Worm (Caenorhabditis elegans) whole organism, L3 larva: ENCODE data around the gene lin-31.

Source experiments
- R02D3.7 ChIP-seq: fragments of 150-350 bp; optimal IDR thresholded peaks from 2 replicates; lab custom pipeline; 2014; ENCODE audit warnings: missing biosample characterization, missing genetic modification characterization
- ZK546.5 ChIP-seq: sonication (generic microtip); optimal IDR thresholded peaks from 2 replicates; lab custom pipeline; 2017; ENCODE audit warnings: missing biosample characterization, missing genetic modification characterization
- aly-2 ChIP-seq: fragments of 150-350 bp; optimal IDR thresholded peaks from 2 replicates; lab custom pipeline; 2014; ENCODE audit warnings: missing biosample characterization, missing genetic modification characterization
- ama-1 ChIP-seq: fragments of 150-350 bp; optimal IDR thresholded peaks from 2 replicates; lab custom pipeline; 2018
- ceh-16 ChIP-seq: sonication (generic microtip); optimal IDR thresholded peaks from 2 replicates; lab custom pipeline; 2017; ENCODE audit warnings: missing biosample characterization, missing genetic modification characterization
- ceh-28 ChIP-seq: fragments of 150-350 bp; optimal IDR thresholded peaks from 2 replicates; lab custom pipeline; 2014; ENCODE audit warnings: missing biosample characterization, missing genetic modification reagents, missing genetic modification characterization
- ceh-82 ChIP-seq: fragments of 150-350 bp; optimal IDR thresholded peaks from 2 replicates; lab custom pipeline; 2014; ENCODE audit warnings: missing biosample characterization, missing genetic modification characterization
- ceh-9 ChIP-seq: sonication (generic microtip); optimal IDR thresholded peaks from 2 replicates; lab custom pipeline; 2018; ENCODE audit warnings: missing biosample characterization, missing genetic modification characterization
- daf-12 ChIP-seq: fragments of 150-350 bp; optimal IDR thresholded peaks from 2 replicates; lab custom pipeline; 2014; ENCODE audit warnings: missing biosample characterization, missing genetic modification reagents, missing genetic modification characterization
- egl-27 ChIP-seq: sonication (generic microtip); optimal IDR thresholded peaks from 4 replicates; lab custom pipeline; 2017; ENCODE audit warnings: missing biosample characterization, missing genetic modification reagents, missing genetic modification characterization
- egl-5 ChIP-seq: fragments of 150-350 bp; optimal IDR thresholded peaks from 2 replicates; lab custom pipeline; 2017; ENCODE audit warnings: missing biosample characterization, missing genetic modification reagents, missing genetic modification characterization, inconsistent platforms
- elt-1 ChIP-seq: fragments of 150-350 bp; optimal IDR thresholded peaks from 2 replicates; lab custom pipeline; 2014; ENCODE audit warnings: missing biosample characterization, missing genetic modification characterization
- elt-2 ChIP-seq: sonication (generic microtip); optimal IDR thresholded peaks from 2 replicates; lab custom pipeline; 2016; ENCODE audit warnings: missing genetic modification reagents, mild to moderate bottlenecking, missing genetic modification characterization, missing compliant biosample characterization
- elt-3 ChIP-seq, 3 experiments: fragments of 150-350 bp in 1 of 3; sonication (generic microtip) in 2 of 3; optimal IDR thresholded peaks; 2 replicates in 2 of 3; 4 replicates in 1 of 3; lab custom pipeline; 2014 to 2017; ENCODE audit warnings: missing biosample characterization in 3 of 3, missing genetic modification characterization in 3 of 3
- eor-1 ChIP-seq, 2 experiments: fragments of 150-350 bp; optimal IDR thresholded peaks; 2 replicates each; lab custom pipeline; 2014 to 2018; ENCODE audit warnings: missing biosample characterization in 2 of 2, missing genetic modification characterization in 2 of 2
- fkh-10 ChIP-seq: sonication (generic microtip); optimal IDR thresholded peaks from 2 replicates; lab custom pipeline; 2017; ENCODE audit warnings: missing biosample characterization, missing genetic modification reagents, missing genetic modification characterization
- fkh-2 ChIP-seq: fragments of 150-350 bp; optimal IDR thresholded peaks from 2 replicates; lab custom pipeline; 2014; ENCODE audit warnings: missing biosample characterization, missing genetic modification reagents, missing genetic modification characterization
- fos-1 ChIP-seq: fragments of 150-350 bp; optimal IDR thresholded peaks from 2 replicates; lab custom pipeline; 2014; ENCODE audit warnings: missing biosample characterization, missing genetic modification characterization
- hmg-11 ChIP-seq: sonication (generic microtip); optimal IDR thresholded peaks from 2 replicates; lab custom pipeline; 2016; ENCODE audit warnings: missing genetic modification characterization, missing compliant biosample characterization
- jun-1 ChIP-seq: fragments of 150-350 bp; optimal IDR thresholded peaks from 2 replicates; lab custom pipeline; 2014; ENCODE audit warnings: missing biosample characterization, missing genetic modification reagents, missing genetic modification characterization
- lin-15B ChIP-seq: fragments of 150-350 bp; optimal IDR thresholded peaks from 2 replicates; lab custom pipeline; 2014; ENCODE audit warnings: missing biosample characterization, missing genetic modification characterization
- lin-39 ChIP-seq: fragments of 150-350 bp; optimal IDR thresholded peaks from 2 replicates; lab custom pipeline; 2018; ENCODE audit warnings: missing biosample characterization, missing genetic modification reagents, missing genetic modification characterization
- lsy-12 ChIP-seq: sonication (generic microtip); optimal IDR thresholded peaks from 2 replicates; lab custom pipeline; 2016; ENCODE audit warnings: mild to moderate bottlenecking, missing genetic modification characterization, missing compliant biosample characterization
- mdl-1 ChIP-seq: fragments of 150-350 bp; optimal IDR thresholded peaks from 2 replicates; lab custom pipeline; 2014; ENCODE audit warnings: missing biosample characterization, missing genetic modification characterization
- mml-1 ChIP-seq: fragments of 150-350 bp; sonication (generic microtip); optimal IDR thresholded peaks from 3 replicates; lab custom pipeline; 2014; ENCODE audit warnings: missing biosample characterization, missing genetic modification characterization
- nfya-1 ChIP-seq: sonication (generic microtip); optimal IDR thresholded peaks from 2 replicates; lab custom pipeline; 2017; ENCODE audit warnings: missing genetic modification characterization, mild to moderate bottlenecking, missing compliant biosample characterization, antibody characterized with exemption, moderate library complexity; ENCODE audit not compliant: insufficient read depth
- nhr-11 ChIP-seq: fragments of 150-350 bp; optimal IDR thresholded peaks from 2 replicates; lab custom pipeline; 2014; ENCODE audit warnings: missing biosample characterization, missing genetic modification characterization
- nhr-23 ChIP-seq: fragments of 150-350 bp; optimal IDR thresholded peaks from 2 replicates; lab custom pipeline; 2014; ENCODE audit warnings: missing biosample characterization, missing genetic modification reagents, missing genetic modification characterization
- nhr-237 ChIP-seq: fragments of 150-350 bp; optimal IDR thresholded peaks from 2 replicates; lab custom pipeline; 2014; ENCODE audit warnings: missing biosample characterization, missing genetic modification characterization
- nhr-25 ChIP-seq: sonication (generic microtip); optimal IDR thresholded peaks from 2 replicates; lab custom pipeline; 2017; ENCODE audit warnings: missing biosample characterization, missing genetic modification characterization
- nhr-28 ChIP-seq: fragments of 150-350 bp; optimal IDR thresholded peaks from 2 replicates; lab custom pipeline; 2014; ENCODE audit warnings: missing biosample characterization, missing genetic modification characterization
- nhr-43 ChIP-seq: sonication (generic microtip); optimal IDR thresholded peaks from 2 replicates; lab custom pipeline; 2016; ENCODE audit warnings: mild to moderate bottlenecking, missing genetic modification characterization, missing compliant biosample characterization; ENCODE audit not compliant: poor library complexity, severe bottlenecking
- nhr-67 ChIP-seq: fragments of 150-350 bp; optimal IDR thresholded peaks from 2 replicates; lab custom pipeline; 2014; ENCODE audit warnings: missing biosample characterization, missing genetic modification characterization
- nhr-76 ChIP-seq: fragments of 150-350 bp; sonication (generic microtip); optimal IDR thresholded peaks from 5 replicates; lab custom pipeline; 2014; ENCODE audit warnings: missing biosample characterization, missing genetic modification characterization
- nhr-77 ChIP-seq: fragments of 150-350 bp; optimal IDR thresholded peaks from 2 replicates; lab custom pipeline; 2014; ENCODE audit warnings: missing biosample characterization, missing genetic modification characterization
- pha-4 ChIP-seq: fragments of 150-350 bp; optimal IDR thresholded peaks from 2 replicates; lab custom pipeline; 2014; ENCODE audit warnings: missing biosample characterization, missing genetic modification reagents, missing genetic modification characterization
- pqm-1 ChIP-seq: fragments of 150-350 bp; optimal IDR thresholded peaks from 2 replicates; lab custom pipeline; 2017; ENCODE audit warnings: missing biosample characterization, missing genetic modification characterization, inconsistent platforms
- sea-2 ChIP-seq: fragments of 150-350 bp; sonication (generic microtip); optimal IDR thresholded peaks from 4 replicates; lab custom pipeline; 2014; ENCODE audit warnings: missing biosample characterization, missing genetic modification reagents, missing genetic modification characterization
- skn-1 ChIP-seq: fragments of 150-350 bp; optimal IDR thresholded peaks from 2 replicates; lab custom pipeline; 2014; ENCODE audit warnings: missing biosample characterization, missing genetic modification characterization
- snpc-4 ChIP-seq: fragments of 150-350 bp; optimal IDR thresholded peaks from 2 replicates; lab custom pipeline; 2014; ENCODE audit warnings: missing biosample characterization, missing genetic modification characterization
- tbx-2 ChIP-seq: sonication (generic microtip); optimal IDR thresholded peaks from 2 replicates; lab custom pipeline; 2016; ENCODE audit warnings: mild to moderate bottlenecking, missing genetic modification characterization, missing compliant biosample characterization
- unc-39 ChIP-seq: sonication (generic microtip); optimal IDR thresholded peaks from 4 replicates; lab custom pipeline; 2017; ENCODE audit warnings: missing biosample characterization, missing genetic modification characterization
- unc-62 ChIP-seq: fragments of 150-350 bp; sonication (generic microtip); optimal IDR thresholded peaks from 4 replicates; lab custom pipeline; 2014; ENCODE audit warnings: missing biosample characterization, missing genetic modification reagents, missing genetic modification characterization
- zag-1 ChIP-seq: fragments of 150-350 bp; optimal IDR thresholded peaks from 2 replicates; lab custom pipeline; 2014; ENCODE audit warnings: missing biosample characterization, missing genetic modification characterization
- ztf-11 ChIP-seq: fragments of 150-350 bp; optimal IDR thresholded peaks from 2 replicates; lab custom pipeline; 2014; ENCODE audit warnings: missing biosample characterization, missing genetic modification characterization
- ztf-4 ChIP-seq: fragments of 150-350 bp; optimal IDR thresholded peaks from 2 replicates; lab custom pipeline; 2014; ENCODE audit warnings: missing biosample characterization, missing genetic modification characterization

Gene lin-31

DNA sequence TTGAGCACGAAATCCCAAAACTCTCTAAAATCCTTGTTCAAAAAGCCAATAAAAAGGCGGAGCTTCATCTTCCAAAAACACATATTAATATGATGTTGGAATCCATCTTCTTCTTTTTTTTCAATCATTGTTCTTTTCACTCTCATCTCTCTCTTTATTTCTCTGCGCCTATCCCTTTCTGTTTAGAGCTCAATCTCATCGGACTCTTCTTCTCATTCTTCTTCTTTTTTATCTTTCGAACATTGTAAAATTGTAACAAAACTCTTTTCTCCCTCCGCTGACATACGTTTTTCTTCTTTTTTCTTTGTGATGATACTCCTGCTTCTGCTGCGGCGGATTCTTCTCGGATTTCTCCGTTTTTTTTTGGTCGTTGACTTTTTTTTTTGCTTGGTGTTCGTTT is 25.6 kb upstream of the lin-31 start:
- TF ChIP-seq ama-1, result no peak
- no peak for TF ChIP-seq pha-4
- no peak for TF ChIP-seq mml-1 (tag; lab: Kevin White, UChicago)
- no peak for TF ChIP-seq ztf-11 (tag; lab: Kevin White, UChicago)
- TF ChIP-seq snpc-4 (tag; lab: Kevin White, UChicago), result peak; percentile 38
- TF ChIP-seq nhr-28 (tag; lab: Kevin White, UChicago), result no peak
- no peak for TF ChIP-seq elt-3 (tag; optimal IDR thresholded peaks at IDR 0.05; lab: Kevin White, UChicago)
- TF ChIP-seq egl-5 (tag; lab: Kevin White, UChicago), result peak; percentile 6
- no peak for TF ChIP-seq ZK546.5
- no peak for TF ChIP-seq lin-15B (tag; lab: Kevin White, UChicago)
- TF ChIP-seq nfya-1 (tag; lab: Kevin White, UChicago), result peak; percentile 60
- TF ChIP-seq nhr-43, result no peak
- TF ChIP-seq nhr-77 (tag; lab: Kevin White, UChicago), result no peak
- TF ChIP-seq, all 47 proteins: peak for 3

DNA sequence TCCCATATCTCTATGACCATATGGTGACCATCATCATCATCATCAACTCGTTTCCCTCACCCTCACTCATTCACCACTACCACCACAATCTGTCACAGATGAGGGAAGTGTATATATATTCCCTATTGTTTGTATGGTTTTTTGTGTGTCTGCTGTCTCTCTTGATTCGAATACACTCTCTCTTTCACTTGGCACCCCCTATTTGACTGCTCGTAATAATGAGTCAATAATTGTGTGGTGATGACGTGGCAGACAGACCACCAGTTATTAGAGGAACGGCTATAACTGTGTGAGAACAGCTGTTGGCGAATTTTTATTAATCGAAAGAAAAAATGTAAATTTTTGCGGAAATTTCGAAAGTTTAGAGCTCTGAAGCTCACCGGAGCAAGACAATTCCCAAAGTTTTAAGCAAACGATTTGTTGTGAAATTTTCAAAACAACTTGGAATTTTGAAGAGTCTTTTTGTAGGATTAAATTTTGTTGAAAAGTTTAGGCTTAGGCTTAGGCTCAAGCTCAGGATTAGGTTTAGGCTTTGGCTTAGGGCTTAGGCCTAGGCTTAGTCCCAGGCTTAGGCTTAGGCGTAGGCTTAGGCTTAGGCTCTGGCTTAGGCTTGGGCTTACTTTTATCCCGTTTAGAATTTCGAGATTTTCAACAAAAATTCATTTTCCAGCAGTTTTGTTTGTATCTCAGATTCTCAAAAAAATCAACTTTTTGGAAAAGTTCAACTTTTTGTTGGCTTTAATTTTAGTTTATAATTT is 24.7 kb upstream of the lin-31 start:
- TF ChIP-seq pha-4 (peak; percentile 69), unc-39 (tag; lab: Kevin White, UChicago) (no peak)

DNA sequence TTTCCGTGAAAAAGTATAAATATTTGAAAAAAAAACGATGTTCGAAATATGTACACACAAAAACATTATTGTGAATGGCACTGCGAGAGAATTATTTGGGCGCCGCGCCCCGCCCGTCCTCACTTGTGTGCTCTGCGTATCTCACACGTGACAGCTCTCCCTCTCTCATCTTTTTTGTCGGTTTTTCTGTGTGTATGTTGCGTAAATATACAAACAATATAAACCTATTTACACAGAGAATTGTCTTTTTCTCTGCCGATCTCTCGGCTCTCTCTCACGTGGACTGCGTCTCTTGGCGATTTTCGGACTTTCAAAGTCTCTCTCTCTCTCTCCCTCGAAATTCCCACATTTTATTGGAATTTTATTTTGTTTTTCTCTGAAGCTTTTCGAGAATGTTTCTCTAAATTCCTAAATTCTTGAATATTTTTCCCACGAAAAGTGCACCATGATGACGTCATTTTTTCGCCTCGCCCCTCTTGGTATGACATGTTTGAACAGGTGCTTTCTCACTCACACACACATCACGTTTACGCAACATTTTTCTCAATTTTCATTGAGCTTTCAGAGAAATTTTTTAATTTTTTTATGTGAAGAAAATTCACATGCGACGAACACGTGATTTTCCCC is 23.6 kb upstream of the lin-31 start:
- no peak for TF ChIP-seq elt-1 (tag; lab: Kevin White, UChicago)
- TF ChIP-seq ztf-11 (tag; lab: Kevin White, UChicago), result no peak
- no peak for TF ChIP-seq ceh-16 (tag; lab: Kevin White, UChicago)
- no peak for TF ChIP-seq unc-39 (tag; lab: Kevin White, UChicago)
- TF ChIP-seq ama-1, result peak; percentile 54
- TF ChIP-seq fkh-10, result peak; percentile 65
- TF ChIP-seq egl-27 (tag; lab: Kevin White, UChicago), result peak; percentile 35
- TF ChIP-seq R02D3.7 (tag; lab: Kevin White, UChicago), result no peak
- no peak for TF ChIP-seq unc-62 (GFP tag; lab: Kevin White, UChicago)
- peak; percentile 83 for TF ChIP-seq elt-2 (tag; lab: Kevin White, UChicago)
- TF ChIP-seq lsy-12 (tag; lab: Kevin White, UChicago), result peak; percentile 75
- TF ChIP-seq ceh-28 (tag; lab: Kevin White, UChicago), result no peak
- TF ChIP-seq ztf-4, result peak; percentile 48
- TF ChIP-seq mdl-1 (tag; lab: Kevin White, UChicago), result peak; percentile 92
- no peak for TF ChIP-seq nhr-25 (tag; lab: Kevin White, UChicago)
- TF ChIP-seq nhr-23 (tag; lab: Kevin White, UChicago), result peak; percentile 22
- peak; percentile 10 for TF ChIP-seq tbx-2 (tag; lab: Kevin White, UChicago)
- TF ChIP-seq snpc-4 (tag; lab: Kevin White, UChicago), result peak; percentile 45
- TF ChIP-seq hmg-11, result peak; percentile 78
- no peak for TF ChIP-seq mml-1 (tag; lab: Kevin White, UChicago)
- TF ChIP-seq aly-2 (tag; lab: Kevin White, UChicago), result no peak
- TF ChIP-seq nhr-43, result no peak
- TF ChIP-seq eor-1 (tag; optimal IDR thresholded peaks at IDR 0.05; lab: Kevin White, UChicago), result no peak
- TF ChIP-seq nhr-11 (tag; lab: Kevin White, UChicago), result peak; percentile 69
- TF ChIP-seq zag-1 (tag; lab: Kevin White, UChicago), result no peak
- peak; percentile 87 for TF ChIP-seq pqm-1 (tag; lab: Kevin White, UChicago)
- TF ChIP-seq lin-39, result peak; percentile 82
- TF ChIP-seq elt-3 (tag; optimal IDR thresholded peaks at IDR 0.05; lab: Kevin White, UChicago), result no peak
- TF ChIP-seq skn-1 (tag; lab: Kevin White, UChicago), result no peak
- peak; percentile 88 for TF ChIP-seq sea-2
- no peak for TF ChIP-seq nhr-76 (tag; lab: Kevin White, UChicago)
- no peak for TF ChIP-seq ceh-82 (tag; lab: Kevin White, UChicago)
- TF ChIP-seq lin-15B (tag; lab: Kevin White, UChicago), result peak; percentile 36
- peak; percentile 100 for TF ChIP-seq pha-4
- no peak for TF ChIP-seq fkh-2
- TF ChIP-seq nhr-237, result no peak
- TF ChIP-seq egl-5 (tag; lab: Kevin White, UChicago), result peak; percentile 72
- peak; percentile 73 for TF ChIP-seq nfya-1 (tag; lab: Kevin White, UChicago)
- TF ChIP-seq jun-1 (tag; lab: Kevin White, UChicago), result peak; percentile 72
- no peak for TF ChIP-seq nhr-67 (tag; lab: Kevin White, UChicago)
- TF ChIP-seq ZK546.5, result no peak
- TF ChIP-seq nhr-28 (tag; lab: Kevin White, UChicago), result no peak
- TF ChIP-seq ceh-9 (tag; lab: Kevin White, UChicago), result no peak
- TF ChIP-seq fos-1 (tag; lab: Kevin White, UChicago), result no peak
- TF ChIP-seq nhr-77 (tag; lab: Kevin White, UChicago), result no peak
- TF ChIP-seq daf-12, result no peak
